Worm (Caenorhabditis elegans): ENCODE measurements around the gene C35A5.10.

The C35A5.10 gene

ce11 chrV:10496733-10497132, 7.3 kb upstream of the C35A5.10 start, which contains the start of gene C35A5.4:
Gene C35A5.4, plus strand, starts transcription at chrV:10497033.
- no peak for TF ChIP-seq lin-32 (GFP tag; optimal IDR thresholded peaks at IDR 0.05)
- TF ChIP-seq hlh-1 (tag; optimal IDR thresholded peaks at IDR 0.05): no peak
- no peak for TF ChIP-seq bed-3 (GFP tag; optimal IDR thresholded peaks at IDR 0.05)
- no peak for TF ChIP-seq nhr-237 (tag; optimal IDR thresholded peaks at IDR 0.05)
- TF ChIP-seq elt-1 (tag; optimal IDR thresholded peaks at IDR 0.05; ENCODE audit: borderline replicate concordance, insufficient read depth): no peak
- no peak for TF ChIP-seq ztf-11 (tag; optimal IDR thresholded peaks at IDR 0.05)
- TF ChIP-seq elt-3 (tag; optimal IDR thresholded peaks at IDR 0.05): no peak
- TF ChIP-seq zip-8 (tag; optimal IDR thresholded peaks at IDR 0.05): no peak
- TF ChIP-seq nhr-28 (tag; optimal IDR thresholded peaks at IDR 0.05): no peak
- TF ChIP-seq unc-62 (GFP tag; optimal IDR thresholded peaks at IDR 0.05): no peak
- no peak for TF ChIP-seq unc-39 (tag; optimal IDR thresholded peaks at IDR 0.05)
- no peak for TF ChIP-seq mls-2 (tag; optimal IDR thresholded peaks at IDR 0.05)
- TF ChIP-seq snpc-4 (tag; optimal IDR thresholded peaks at IDR 0.05): no peak
- no peak for TF ChIP-seq pha-4 (tag; optimal IDR thresholded peaks at IDR 0.05)
- no peak for TF ChIP-seq mep-1 (tag; optimal IDR thresholded peaks at IDR 0.05)
- no peak for TF ChIP-seq mab-5 (tag; optimal IDR thresholded peaks at IDR 0.05)
- no peak for TF ChIP-seq ces-1 (GFP tag; optimal IDR thresholded peaks at IDR 0.05)
- no peak for TF ChIP-seq nhr-76 (tag; optimal IDR thresholded peaks at IDR 0.05)
- no peak for TF ChIP-seq ceh-39 (tag; optimal IDR thresholded peaks at IDR 0.05)

- no peak for TF ChIP-seq M03D4.4 (tag; optimal IDR thresholded peaks at IDR 0.05)
- TF ChIP-seq elt-1 (tag; optimal IDR thresholded peaks at IDR 0.05; ENCODE audit: borderline replicate concordance, insufficient read depth): no peak
- TF ChIP-seq unc-39 (tag; optimal IDR thresholded peaks at IDR 0.05): no peak
- TF ChIP-seq zip-8 (tag; optimal IDR thresholded peaks at IDR 0.05): no peak
- no peak for TF ChIP-seq unc-120 (tag; optimal IDR thresholded peaks at IDR 0.05; ENCODE audit: poor library complexity, severe bottlenecking)
- no peak for TF ChIP-seq mls-2 (tag; optimal IDR thresholded peaks at IDR 0.05)
- TF ChIP-seq unc-62 (GFP tag; optimal IDR thresholded peaks at IDR 0.05): no peak
- no peak for TF ChIP-seq mab-5 (tag; optimal IDR thresholded peaks at IDR 0.05)
- no peak for TF ChIP-seq ces-1 (GFP tag; optimal IDR thresholded peaks at IDR 0.05)
- TF ChIP-seq lin-32 (GFP tag; optimal IDR thresholded peaks at IDR 0.05): no peak
- TF ChIP-seq pha-4 (tag; optimal IDR thresholded peaks at IDR 0.05): no peak
- TF ChIP-seq ceh-43 (GFP tag; optimal IDR thresholded peaks at IDR 0.05): no peak
- TF ChIP-seq hlh-1 (tag; optimal IDR thresholded peaks at IDR 0.05): no peak
- TF ChIP-seq lsy-2 (tag; optimal IDR thresholded peaks at IDR 0.05): no peak
- no peak for TF ChIP-seq ceh-83 (GFP tag; optimal IDR thresholded peaks at IDR 0.05)
These were observed 2.7 kb upstream of the C35A5.10 start, which contains the start of gene C35A5.3 for ce11 chrV:10501295-10501694. Gene C35A5.3, minus strand, starts transcription at chrV:10501395.

- TF ChIP-seq elt-1 (tag; optimal IDR thresholded peaks at IDR 0.05; ENCODE audit: borderline replicate concordance, insufficient read depth) (no peak), nhr-76 (tag; optimal IDR thresholded peaks at IDR 0.05) (no peak), flh-1 (GFP tag; optimal IDR thresholded peaks at IDR 0.05) (no peak), nhr-237 (tag; optimal IDR thresholded peaks at IDR 0.05) (no peak)
These were observed 982 bp upstream of the C35A5.10 start, which contains the start of gene C35A5.11 for ce11 chrV:10503011-10503410. Gene C35A5.11, minus strand, starts transcription at chrV:10503111.

ce11 chrV:10505553-10505952, 1.6 kb downstream of the C35A5.10 start, which contains the start of gene C35A5.5:
Gene C35A5.5, plus strand, starts transcription at chrV:10505853.
- TF ChIP-seq pha-4 (tag; optimal IDR thresholded peaks at IDR 0.05) (no peak), mls-2 (tag; optimal IDR thresholded peaks at IDR 0.05) (no peak), lin-32 (GFP tag; optimal IDR thresholded peaks at IDR 0.05) (no peak), sptf-1 (tag; optimal IDR thresholded peaks at IDR 0.05) (no peak), mep-1 (tag; optimal IDR thresholded peaks at IDR 0.05) (no peak), nhr-76 (tag; optimal IDR thresholded peaks at IDR 0.05) (no peak), unc-39 (tag; optimal IDR thresholded peaks at IDR 0.05) (no peak), ztf-11 (tag; optimal IDR thresholded peaks at IDR 0.05) (no peak)

ce11 chrV:10508855-10509254, 4.9 kb downstream of the C35A5.10 start, which contains the start of gene C35A5.6:
Gene C35A5.6, plus strand, starts transcription at chrV:10509137.
- TF ChIP-seq ztf-11 (tag; optimal IDR thresholded peaks at IDR 0.05): no peak
- no peak for TF ChIP-seq bed-3 (GFP tag; optimal IDR thresholded peaks at IDR 0.05)
- TF ChIP-seq lin-13 (tag; optimal IDR thresholded peaks at IDR 0.05): no peak
- no peak for TF ChIP-seq blmp-1 (tag; optimal IDR thresholded peaks at IDR 0.05)
- no peak for TF ChIP-seq ceh-39 (tag; optimal IDR thresholded peaks at IDR 0.05)
- no peak for TF ChIP-seq mls-2 (tag; optimal IDR thresholded peaks at IDR 0.05)
- TF ChIP-seq unc-120 (tag; optimal IDR thresholded peaks at IDR 0.05; ENCODE audit: poor library complexity, severe bottlenecking): no peak
- TF ChIP-seq M03D4.4 (tag; optimal IDR thresholded peaks at IDR 0.05): no peak
- TF ChIP-seq ham-2 (GFP tag; optimal IDR thresholded peaks at IDR 0.05): no peak
- TF ChIP-seq unc-39 (tag; optimal IDR thresholded peaks at IDR 0.05): no peak

Measured in whole organism, mixed stage, embryonic.